Worm (Caenorhabditis elegans) whole organism, L1 larva: ENCODE results near the gene F11C7.2.
A peak's percentile ranks its signal among the peaks of the same experiment; 100 is the strongest.

Source experiments
- F16B12.6 ChIP-seq: fragments of 150-350 bp; optimal IDR thresholded peaks from 2 replicates; lab custom pipeline; 2014; ENCODE audit warnings: missing biosample characterization, missing genetic modification characterization
- blmp-1 ChIP-seq: fragments of 150-350 bp; optimal IDR thresholded peaks from 2 replicates; lab custom pipeline; 2014; ENCODE audit warnings: missing biosample characterization, missing genetic modification characterization
- ceh-90 ChIP-seq: sonication (generic microtip); optimal IDR thresholded peaks from 2 replicates; lab custom pipeline; 2016; ENCODE audit warnings: missing genetic modification characterization, missing compliant biosample characterization
- ces-1 ChIP-seq: fragments of 150-350 bp; optimal IDR thresholded peaks from 2 replicates; lab custom pipeline; 2014; ENCODE audit warnings: missing biosample characterization, missing genetic modification reagents, missing genetic modification characterization
- dsc-1 ChIP-seq: sonication (generic microtip); optimal IDR thresholded peaks from 2 replicates; lab custom pipeline; 2016; ENCODE audit warnings: mild to moderate bottlenecking, missing genetic modification characterization, missing compliant biosample characterization
- efl-1 ChIP-seq, 4 experiments: fragments of 150-350 bp; optimal IDR thresholded peaks in 3 of 4; peaks in 1 of 4; 1 replicate in 1 of 4; 2 replicates in 3 of 4; lab custom pipeline; 2014; ENCODE audit warnings: missing biosample characterization in 2 of 4, missing genetic modification characterization in 2 of 4, missing genetic modification reagents in 2 of 4
- egl-13 ChIP-seq: sonication (generic microtip); optimal IDR thresholded peaks from 2 replicates; lab custom pipeline; 2016; ENCODE audit warnings: missing genotype, missing genetic modification reagents, missing genetic modification characterization, missing compliant biosample characterization
- elt-2 ChIP-seq: sonication (generic microtip); optimal IDR thresholded peaks from 2 replicates; lab custom pipeline; 2016; ENCODE audit warnings: missing genetic modification characterization, mild to moderate bottlenecking, inconsistent platforms, missing compliant biosample characterization, missing genetic modification reagents
- elt-3 ChIP-seq, 6 experiments: fragments of 150-350 bp in 1 of 6; sonication (generic microtip); optimal IDR thresholded peaks; 2 replicates each; lab custom pipeline; 2017 to 2018; ENCODE audit warnings: missing biosample characterization in 6 of 6, missing genetic modification characterization in 6 of 6, inconsistent platforms in 1 of 6
- ets-5 ChIP-seq: fragments of 200-800 bp; sonication (Bioruptor generic); IDR thresholded peaks from 2 replicates; pipeline ENCODE4 v1.3.6; 2022; ENCODE audit warnings: missing genetic modification characterization, missing compliant biosample characterization
- fos-1 ChIP-seq: fragments of 150-350 bp; optimal IDR thresholded peaks from 2 replicates; lab custom pipeline; 2014; ENCODE audit warnings: missing biosample characterization, missing genetic modification characterization
- grh-1 ChIP-seq: fragments of 200-800 bp; sonication (Bioruptor generic); IDR thresholded peaks from 2 replicates; pipeline ENCODE4 v1.3.6; 2022; ENCODE audit warnings: missing genetic modification reagents, missing genetic modification characterization, missing compliant biosample characterization
- hlh-4 ChIP-seq: sonication (generic microtip); optimal IDR thresholded peaks from 2 replicates; lab custom pipeline; 2016; ENCODE audit warnings: mild to moderate bottlenecking, missing genetic modification characterization, missing compliant biosample characterization
- irx-1 ChIP-seq: sonication (generic microtip); optimal IDR thresholded peaks from 2 replicates; lab custom pipeline; 2016; ENCODE audit warnings: missing genetic modification characterization, missing compliant biosample characterization
- jun-1 ChIP-seq: fragments of 150-350 bp; optimal IDR thresholded peaks from 2 replicates; lab custom pipeline; 2014; ENCODE audit warnings: missing biosample characterization, missing genetic modification reagents, missing genetic modification characterization
- lin-13 ChIP-seq: fragments of 150-350 bp; optimal IDR thresholded peaks from 2 replicates; lab custom pipeline; 2014; ENCODE audit warnings: missing biosample characterization, missing genetic modification reagents, missing genetic modification characterization
- lin-14 ChIP-seq: fragments of 200-800 bp; sonication (Bioruptor generic); optimal IDR thresholded peaks from 2 replicates; lab custom pipeline; 2018; ENCODE audit warnings: mild to moderate bottlenecking, missing genetic modification characterization, moderate library complexity, missing compliant biosample characterization
- lin-35 ChIP-seq, 2 experiments: fragments of 150-350 bp; optimal IDR thresholded peaks; 2 replicates each; lab custom pipeline; 2014; ENCODE audit warnings: missing biosample characterization in 2 of 2, missing genetic modification characterization in 2 of 2, missing genetic modification reagents in 2 of 2
- lir-3 ChIP-seq: sonication (generic microtip); optimal IDR thresholded peaks from 2 replicates; lab custom pipeline; 2016; ENCODE audit warnings: mild to moderate bottlenecking, missing genetic modification characterization, moderate library complexity, missing compliant biosample characterization; ENCODE audit not compliant: poor library complexity
- lsy-2 ChIP-seq, 2 experiments: fragments of 150-350 bp; optimal IDR thresholded peaks; 2 replicates each; lab custom pipeline; 2014; ENCODE audit warnings: missing biosample characterization in 2 of 2, missing genetic modification characterization in 2 of 2
- mdl-1 ChIP-seq, 2 experiments: fragments of 150-350 bp; optimal IDR thresholded peaks; 2 replicates each; lab custom pipeline; 2014 to 2017; ENCODE audit warnings: missing biosample characterization in 2 of 2, missing genetic modification characterization in 2 of 2, inconsistent platforms in 1 of 2
- mep-1 ChIP-seq: fragments of 150-350 bp; optimal IDR thresholded peaks from 2 replicates; lab custom pipeline; 2014; ENCODE audit warnings: missing biosample characterization, missing genetic modification characterization
- nhr-19 ChIP-seq: fragments of 200-800 bp; sonication (Bioruptor generic); conservative IDR thresholded peaks from 2 replicates; pipeline ENCODE4 v1.3.6; 2022; ENCODE audit warnings: missing genetic modification characterization, missing compliant biosample characterization
- nhr-20 ChIP-seq: sonication (generic microtip); optimal IDR thresholded peaks from 2 replicates; lab custom pipeline; 2016; ENCODE audit warnings: mild to moderate bottlenecking, missing genetic modification characterization, missing compliant biosample characterization
- nhr-28 ChIP-seq: fragments of 150-350 bp; optimal IDR thresholded peaks from 2 replicates; lab custom pipeline; 2014; ENCODE audit warnings: missing biosample characterization, missing genetic modification characterization
- nhr-71 ChIP-seq: sonication (generic microtip); optimal IDR thresholded peaks from 2 replicates; lab custom pipeline; 2016; ENCODE audit warnings: mild to moderate bottlenecking, missing genetic modification characterization, moderate library complexity, missing compliant biosample characterization
- nhr-76 ChIP-seq: sonication (generic microtip); optimal IDR thresholded peaks from 2 replicates; lab custom pipeline; 2017; ENCODE audit warnings: missing biosample characterization, missing genetic modification characterization
- nhr-85 ChIP-seq: sonication (generic microtip); peaks from one replicate; lab custom pipeline; 2016; ENCODE audit warnings: missing genetic modification characterization, inconsistent platforms, missing compliant biosample characterization
- nhr-90 ChIP-seq: sonication (generic microtip); optimal IDR thresholded peaks from 2 replicates; lab custom pipeline; 2016; ENCODE audit warnings: mild to moderate bottlenecking, missing genetic modification characterization, missing compliant biosample characterization; ENCODE audit not compliant: poor library complexity
- rnt-1 ChIP-seq: sonication (generic microtip); optimal IDR thresholded peaks from 2 replicates; lab custom pipeline; 2016; ENCODE audit warnings: mild to moderate bottlenecking, missing genetic modification characterization, moderate library complexity, missing compliant biosample characterization
- snpc-4 ChIP-seq: fragments of 150-350 bp; optimal IDR thresholded peaks from 2 replicates; lab custom pipeline; 2014; ENCODE audit warnings: missing biosample characterization, missing genetic modification characterization
- snu-23 ChIP-seq: sonication (generic microtip); optimal IDR thresholded peaks from 2 replicates; lab custom pipeline; 2016; ENCODE audit warnings: missing genetic modification characterization, missing compliant biosample characterization
- tlp-1 ChIP-seq: fragments of 150-350 bp; optimal IDR thresholded peaks from 2 replicates; lab custom pipeline; 2014; ENCODE audit warnings: missing biosample characterization, missing genetic modification characterization
- xbp-1 ChIP-seq: sonication (generic microtip); optimal IDR thresholded peaks from 2 replicates; lab custom pipeline; 2016; ENCODE audit warnings: missing genetic modification characterization, missing compliant biosample characterization
- zag-1 ChIP-seq: fragments of 150-350 bp; optimal IDR thresholded peaks from 2 replicates; lab custom pipeline; 2014; ENCODE audit warnings: missing biosample characterization, missing genetic modification characterization
- ztf-11 ChIP-seq, 2 experiments: sonication (generic microtip); optimal IDR thresholded peaks; 2 replicates each; lab custom pipeline; 2016 to 2017; ENCODE audit warnings: missing genetic modification characterization in 2 of 2, missing biosample characterization in 1 of 2, missing compliant biosample characterization in 1 of 2
- ztf-4 ChIP-seq: fragments of 150-350 bp; optimal IDR thresholded peaks from 2 replicates; lab custom pipeline; 2014; ENCODE audit warnings: missing biosample characterization, missing genetic modification characterization

The F11C7.2 gene

ce11 chrX:17421532-17422078 is 25.0 kb downstream of the F11C7.2 start, which contains the start of gene osm-11 (continued):
- TF ChIP-seq F16B12.6 (tag; lab: Kevin White, UChicago), result no peak
- no peak for TF ChIP-seq ets-5 (GFP tag; lab: Robert Waterston, UW)
- TF ChIP-seq nhr-19 (GFP tag; lab: Robert Waterston, UW), result peak; percentile 49
- no peak for TF ChIP-seq ztf-4 (tag; lab: Kevin White, UChicago)
- TF ChIP-seq nhr-90, result peak; percentile 62
- TF ChIP-seq mep-1 (tag; lab: Kevin White, UChicago), result no peak
- TF ChIP-seq nhr-76 (tag; lab: Kevin White, UChicago), result no peak
- peak; percentile 50 for TF ChIP-seq lin-14 (GFP tag; lab: Kevin White, UChicago)
- no peak for TF ChIP-seq dsc-1 (tag; lab: Kevin White, UChicago)
- no peak for TF ChIP-seq elt-2 (tag; lab: Kevin White, UChicago)
- TF ChIP-seq nhr-20 (tag; lab: Kevin White, UChicago), result peak; percentile 69

ce11 chrX:17422593-17422992 is 26.0 kb downstream of the F11C7.2 start:
- TF ChIP-seq lin-35 (GFP tag; optimal IDR thresholded peaks at IDR 0.05; lab: Kevin White, UChicago) (peak in 1 of 2 experiments; percentile 9), nhr-85 (tag; lab: Kevin White, UChicago) (peak; percentile 89), lin-14 (GFP tag; lab: Kevin White, UChicago) (peak; percentile 62), nhr-20 (tag; lab: Kevin White, UChicago) (peak; percentile 42), elt-3 (tag; optimal IDR thresholded peaks at IDR 0.05; lab: Kevin White, UChicago) (peak in 2 of 6 experiments; percentile 17 to 32), nhr-28 (tag; lab: Kevin White, UChicago) (no peak), xbp-1 (tag; lab: Kevin White, UChicago) (no peak), ztf-11 (tag; optimal IDR thresholded peaks at IDR 0.05; lab: Kevin White, UChicago) (no peak), snu-23 (GFP tag; lab: Kevin White, UChicago) (peak; percentile 40), nhr-71 (tag; lab: Kevin White, UChicago) (peak; percentile 49), ztf-4 (tag; lab: Kevin White, UChicago) (no peak)
- TF ChIP-seq, all 84 proteins: peak for 7

ce11 chrX:17423894-17424594 is 27.4 kb downstream of the F11C7.2 start:
- TF ChIP-seq tlp-1 (tag; lab: Kevin White, UChicago) (no peak), hlh-4 (tag; lab: Kevin White, UChicago) (no peak), lin-14 (GFP tag; lab: Kevin White, UChicago) (peak; percentile 46), nhr-90 (peak; percentile 23), lir-3 (tag; lab: Kevin White, UChicago) (peak; percentile 1), irx-1 (tag; lab: Kevin White, UChicago) (peak; percentile 55), elt-3 (tag; optimal IDR thresholded peaks at IDR 0.05; lab: Kevin White, UChicago) (peak in 1 of 6 experiments; percentile 35), efl-1 (optimal IDR thresholded peaks at IDR 0.05; lab: Kevin White, UChicago) (no peak), efl-1 (GFP tag; optimal IDR thresholded peaks at IDR 0.05 in 1 of 2; lab: Kevin White, UChicago) (peak in 1 of 2 experiments; percentile 91), ceh-90 (tag; lab: Kevin White, UChicago) (no peak), lin-35 (GFP tag; optimal IDR thresholded peaks at IDR 0.05; lab: Kevin White, UChicago) (peak in 1 of 2 experiments; percentile 37), snpc-4 (tag; lab: Kevin White, UChicago) (no peak), nhr-71 (tag; lab: Kevin White, UChicago) (peak; percentile 55), nhr-85 (tag; lab: Kevin White, UChicago) (peak; percentile 92), jun-1 (no peak), xbp-1 (tag; lab: Kevin White, UChicago) (no peak), nhr-20 (tag; lab: Kevin White, UChicago) (peak; percentile 67), blmp-1 (tag; lab: Kevin White, UChicago) (peak; percentile 29), snu-23 (GFP tag; lab: Kevin White, UChicago) (peak; percentile 13), lsy-2 (tag; optimal IDR thresholded peaks at IDR 0.05; lab: Kevin White, UChicago) (peak in 1 of 2 experiments; percentile 2), egl-13 (tag; lab: Kevin White, UChicago) (no peak), lin-13 (peak; percentile 4), mdl-1 (tag; optimal IDR thresholded peaks at IDR 0.05; lab: Kevin White, UChicago) (peak in 1 of 2 experiments; percentile 67), grh-1 (GFP tag; lab: Robert Waterston, UW) (0 out of 2 replicates have a peak, but pooled peaks have one; percentile 26), fos-1 (no peak), ces-1 (GFP tag; lab: Kevin White, UChicago) (no peak), zag-1 (tag; lab: Kevin White, UChicago) (no peak), rnt-1 (tag; lab: Kevin White, UChicago) (peak; percentile 6)
